Fruit fly (Drosophila melanogaster) whole organism, larva: ENCODE results near the gene Ccn.

Experiments
- noc ChIP-seq: fragments of 200-800 bp; sonication (Bioruptor generic); optimal IDR thresholded peaks from 3 replicates; lab custom pipeline; 2019; ENCODE audit warnings: missing biosample characterization, mild to moderate bottlenecking, missing genetic modification characterization, moderate library complexity

Gene Ccn

dm6 chr3L:17689579-17690191, at the start of gene Ccn:
Gene Ccn, plus strand, starts transcription at chr3L:17690015.
- TF ChIP-seq noc (tag; lab: Kevin White, UChicago): no peak

dm6 chr3L:17642017-17642416, 47.8 kb upstream of the Ccn start:
- no peak for TF ChIP-seq noc (tag; lab: Kevin White, UChicago)

dm6 chr3L:17643985-17644905, 45.6 kb upstream of the Ccn start:
- TF ChIP-seq noc (tag; lab: Kevin White, UChicago): peak; percentile 26

dm6 chr3L:17644906-17645244, 44.9 kb upstream of the Ccn start, which contains the start of gene Pep:
Gene Pep, minus strand, starts transcription at chr3L:17645036.
- no peak for TF ChIP-seq noc (tag; lab: Kevin White, UChicago)

dm6 chr3L:17646637-17647036, 43.2 kb upstream of the Ccn start, which contains the start of gene CG43085:
Gene CG43085, minus strand, starts transcription at chr3L:17646737.
- no peak for TF ChIP-seq noc (tag; lab: Kevin White, UChicago)

DNA sequence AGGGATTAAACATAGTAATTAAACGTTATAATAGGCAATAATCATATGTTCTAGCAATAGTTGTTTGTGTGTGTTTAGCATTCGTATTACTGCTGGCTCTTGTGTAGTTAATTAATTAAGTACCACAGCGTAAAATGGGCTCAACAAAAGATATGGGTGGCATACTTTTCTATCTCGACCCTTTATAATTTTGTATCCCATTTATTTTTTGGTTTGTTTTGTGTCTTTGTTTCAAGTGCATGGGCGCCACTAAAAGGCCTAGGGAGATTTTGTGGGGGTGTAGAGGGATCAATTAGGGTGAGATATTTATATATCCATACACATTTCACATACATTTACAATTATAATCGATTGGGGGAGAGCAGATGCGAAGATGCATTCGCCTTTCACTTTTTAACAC, 42.3 kb upstream of the Ccn start:
- TF ChIP-seq noc (tag; lab: Kevin White, UChicago): no peak

- TF ChIP-seq noc (tag; lab: Kevin White, UChicago): peak; percentile 62
These were observed 37.8 kb upstream of the Ccn start for dm6 chr3L:17651717-17652651.

- TF ChIP-seq noc (tag; lab: Kevin White, UChicago): peak; percentile 23
These were observed 36.7 kb upstream of the Ccn start for dm6 chr3L:17652878-17653700.

dm6 chr3L:17653701-17654667, 35.8 kb upstream of the Ccn start, which contains the start of the genes Krn, Ndfip and CG7484:
Gene Krn, minus strand, starts transcription at chr3L:17654280.
Gene Ndfip, minus strand, starts transcription at chr3L:17654280.
Gene CG7484, plus strand, starts transcription at chr3L:17654617.
- TF ChIP-seq noc (tag; lab: Kevin White, UChicago): peak; percentile 92

DNA sequence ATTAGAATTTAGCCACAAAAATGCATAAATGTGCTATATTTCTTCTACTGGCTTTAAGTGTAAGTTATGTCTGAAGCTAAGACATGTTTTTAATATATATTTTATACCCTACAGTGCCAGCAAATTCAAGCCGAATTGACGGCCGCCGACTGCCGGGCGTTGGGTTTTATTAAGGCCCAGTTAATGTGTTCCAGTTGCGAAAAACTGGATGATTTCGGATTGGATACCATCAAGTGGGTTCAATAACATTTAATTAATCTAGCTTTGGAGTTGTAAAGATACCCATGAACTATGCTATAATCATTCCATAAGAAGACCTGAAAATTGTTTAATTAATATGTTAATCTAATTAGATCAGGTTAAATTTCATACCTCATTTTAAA, 35.2 kb upstream of the Ccn start:
- TF ChIP-seq noc (tag; lab: Kevin White, UChicago): no peak

dm6 chr3L:17655837-17656308, 33.9 kb upstream of the Ccn start:
- peak; percentile 67 for TF ChIP-seq noc (tag; lab: Kevin White, UChicago)

DNA sequence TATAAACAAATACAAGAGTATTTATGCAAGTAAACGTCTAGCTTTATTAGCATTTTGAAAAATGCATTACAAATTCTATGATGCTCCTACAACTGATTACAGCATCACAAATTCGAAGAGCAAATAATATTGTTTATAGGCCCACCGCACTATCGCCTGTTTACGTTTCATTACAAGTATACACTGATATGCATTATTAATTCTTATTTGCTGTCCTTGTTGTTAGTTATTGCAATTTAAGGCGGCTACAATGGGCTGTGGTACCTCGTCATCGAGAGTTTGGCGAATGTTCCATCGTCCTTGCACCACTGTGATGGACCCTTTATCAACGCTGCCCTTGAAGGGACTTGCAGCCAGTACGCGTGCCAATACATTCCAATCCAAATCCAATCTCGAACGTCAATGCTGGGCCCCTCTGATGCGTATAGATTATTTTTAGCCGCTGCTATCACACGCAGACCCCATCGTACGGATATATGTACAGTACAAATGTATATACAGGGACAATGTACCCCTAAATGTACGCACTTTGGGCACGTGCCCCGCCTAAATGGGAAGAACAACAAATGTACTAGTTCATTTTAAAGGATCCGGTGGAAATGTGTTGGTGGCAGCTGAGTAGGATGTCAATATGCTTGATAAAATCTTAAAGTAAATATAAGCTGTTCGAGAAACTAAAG, 33.0 kb upstream of the Ccn start:
- TF ChIP-seq noc (tag; lab: Kevin White, UChicago): no peak
